Worm (Caenorhabditis elegans) whole organism, L1 larva: ENCODE results near the gene cebp-1.
A peak's percentile ranks its signal among the peaks of the same experiment; 100 is the strongest.

ENCODE experiments used
- C16A3.4 ChIP-seq: fragments of 150-350 bp; optimal IDR thresholded peaks from 2 replicates; lab custom pipeline; 2014; ENCODE audit warnings: missing biosample characterization, missing genetic modification characterization
- aha-1 ChIP-seq: fragments of 150-350 bp; optimal IDR thresholded peaks from 2 replicates; lab custom pipeline; 2014; ENCODE audit warnings: missing biosample characterization, missing genetic modification characterization
- blmp-1 ChIP-seq: fragments of 150-350 bp; optimal IDR thresholded peaks from 2 replicates; lab custom pipeline; 2014; ENCODE audit warnings: missing biosample characterization, missing genetic modification characterization
- ceh-82 ChIP-seq, 3 experiments: fragments of 150-350 bp in 1 of 3; sonication (generic microtip) in 2 of 3; optimal IDR thresholded peaks; 2 replicates each; lab custom pipeline; 2014 to 2017; ENCODE audit warnings: missing biosample characterization in 3 of 3, missing genetic modification characterization in 3 of 3
- efl-1 ChIP-seq, 4 experiments: fragments of 150-350 bp; optimal IDR thresholded peaks in 3 of 4; peaks in 1 of 4; 1 replicate in 1 of 4; 2 replicates in 3 of 4; lab custom pipeline; 2014; ENCODE audit warnings: missing biosample characterization in 2 of 4, missing genetic modification characterization in 2 of 4, missing genetic modification reagents in 2 of 4
- elt-2 ChIP-seq: sonication (generic microtip); optimal IDR thresholded peaks from 2 replicates; lab custom pipeline; 2016; ENCODE audit warnings: missing genetic modification characterization, mild to moderate bottlenecking, inconsistent platforms, missing compliant biosample characterization, missing genetic modification reagents
- elt-3 ChIP-seq, 6 experiments: fragments of 150-350 bp in 1 of 6; sonication (generic microtip); optimal IDR thresholded peaks; 2 replicates each; lab custom pipeline; 2017 to 2018; ENCODE audit warnings: missing biosample characterization in 6 of 6, missing genetic modification characterization in 6 of 6, inconsistent platforms in 1 of 6
- fkh-10 ChIP-seq: sonication (generic microtip); optimal IDR thresholded peaks from 2 replicates; lab custom pipeline; 2017; ENCODE audit warnings: missing biosample characterization, missing genetic modification reagents, missing genetic modification characterization
- irx-1 ChIP-seq: sonication (generic microtip); optimal IDR thresholded peaks from 2 replicates; lab custom pipeline; 2016; ENCODE audit warnings: missing genetic modification characterization, missing compliant biosample characterization
- jun-1 ChIP-seq: fragments of 150-350 bp; optimal IDR thresholded peaks from 2 replicates; lab custom pipeline; 2014; ENCODE audit warnings: missing biosample characterization, missing genetic modification reagents, missing genetic modification characterization
- lin-13 ChIP-seq: fragments of 150-350 bp; optimal IDR thresholded peaks from 2 replicates; lab custom pipeline; 2014; ENCODE audit warnings: missing biosample characterization, missing genetic modification reagents, missing genetic modification characterization
- lin-14 ChIP-seq: fragments of 200-800 bp; sonication (Bioruptor generic); optimal IDR thresholded peaks from 2 replicates; lab custom pipeline; 2018; ENCODE audit warnings: mild to moderate bottlenecking, missing genetic modification characterization, moderate library complexity, missing compliant biosample characterization
- lin-35 ChIP-seq, 2 experiments: fragments of 150-350 bp; optimal IDR thresholded peaks; 2 replicates each; lab custom pipeline; 2014; ENCODE audit warnings: missing biosample characterization in 2 of 2, missing genetic modification characterization in 2 of 2, missing genetic modification reagents in 2 of 2
- mdl-1 ChIP-seq, 2 experiments: fragments of 150-350 bp; optimal IDR thresholded peaks; 2 replicates each; lab custom pipeline; 2014 to 2017; ENCODE audit warnings: missing biosample characterization in 2 of 2, missing genetic modification characterization in 2 of 2, inconsistent platforms in 1 of 2
- mef-2 ChIP-seq: fragments of 150-350 bp; optimal IDR thresholded peaks from 2 replicates; lab custom pipeline; 2014; ENCODE audit warnings: missing biosample characterization, missing genetic modification characterization
- mep-1 ChIP-seq: fragments of 150-350 bp; optimal IDR thresholded peaks from 2 replicates; lab custom pipeline; 2014; ENCODE audit warnings: missing biosample characterization, missing genetic modification characterization
- nhr-12 ChIP-seq: sonication (generic microtip); optimal IDR thresholded peaks from 2 replicates; lab custom pipeline; 2017; ENCODE audit warnings: missing biosample characterization, missing genetic modification characterization
- nhr-19 ChIP-seq: fragments of 200-800 bp; sonication (Bioruptor generic); conservative IDR thresholded peaks from 2 replicates; pipeline ENCODE4 v1.3.6; 2022; ENCODE audit warnings: missing genetic modification characterization, missing compliant biosample characterization
- nhr-20 ChIP-seq: sonication (generic microtip); optimal IDR thresholded peaks from 2 replicates; lab custom pipeline; 2016; ENCODE audit warnings: mild to moderate bottlenecking, missing genetic modification characterization, missing compliant biosample characterization
- nhr-28 ChIP-seq: fragments of 150-350 bp; optimal IDR thresholded peaks from 2 replicates; lab custom pipeline; 2014; ENCODE audit warnings: missing biosample characterization, missing genetic modification characterization
- nhr-71 ChIP-seq: sonication (generic microtip); optimal IDR thresholded peaks from 2 replicates; lab custom pipeline; 2016; ENCODE audit warnings: mild to moderate bottlenecking, missing genetic modification characterization, moderate library complexity, missing compliant biosample characterization
- nhr-76 ChIP-seq: sonication (generic microtip); optimal IDR thresholded peaks from 2 replicates; lab custom pipeline; 2017; ENCODE audit warnings: missing biosample characterization, missing genetic modification characterization
- nhr-85 ChIP-seq: sonication (generic microtip); peaks from one replicate; lab custom pipeline; 2016; ENCODE audit warnings: missing genetic modification characterization, inconsistent platforms, missing compliant biosample characterization
- nhr-90 ChIP-seq: sonication (generic microtip); optimal IDR thresholded peaks from 2 replicates; lab custom pipeline; 2016; ENCODE audit warnings: mild to moderate bottlenecking, missing genetic modification characterization, missing compliant biosample characterization; ENCODE audit not compliant: poor library complexity
- pqm-1 ChIP-seq: sonication (generic microtip); optimal IDR thresholded peaks from 3 replicates; lab custom pipeline; 2017; ENCODE audit warnings: missing biosample characterization, missing genetic modification characterization
- skn-1 ChIP-seq: fragments of 150-350 bp; optimal IDR thresholded peaks from 2 replicates; lab custom pipeline; 2014; ENCODE audit warnings: missing biosample characterization, missing genetic modification characterization
- snu-23 ChIP-seq: sonication (generic microtip); optimal IDR thresholded peaks from 2 replicates; lab custom pipeline; 2016; ENCODE audit warnings: missing genetic modification characterization, missing compliant biosample characterization
- unc-30 ChIP-seq: sonication (generic microtip); optimal IDR thresholded peaks from 2 replicates; lab custom pipeline; 2017; ENCODE audit warnings: missing biosample characterization, missing genetic modification characterization
- unc-62 ChIP-seq: fragments of 150-350 bp; optimal IDR thresholded peaks from 2 replicates; lab custom pipeline; 2014; ENCODE audit warnings: missing biosample characterization, missing genetic modification reagents, missing genetic modification characterization
- zag-1 ChIP-seq: fragments of 150-350 bp; optimal IDR thresholded peaks from 2 replicates; lab custom pipeline; 2014; ENCODE audit warnings: missing biosample characterization, missing genetic modification characterization
- zip-4 ChIP-seq: fragments of 200-800 bp; sonication (Bioruptor generic); optimal IDR thresholded peaks from 2 replicates; lab custom pipeline; 2018; ENCODE audit warnings: mild to moderate bottlenecking, missing genetic modification characterization, moderate library complexity, missing compliant biosample characterization
- ztf-11 ChIP-seq, 2 experiments: sonication (generic microtip); optimal IDR thresholded peaks; 2 replicates each; lab custom pipeline; 2016 to 2017; ENCODE audit warnings: missing genetic modification characterization in 2 of 2, missing biosample characterization in 1 of 2, missing compliant biosample characterization in 1 of 2

The cebp-1 gene

DNA sequence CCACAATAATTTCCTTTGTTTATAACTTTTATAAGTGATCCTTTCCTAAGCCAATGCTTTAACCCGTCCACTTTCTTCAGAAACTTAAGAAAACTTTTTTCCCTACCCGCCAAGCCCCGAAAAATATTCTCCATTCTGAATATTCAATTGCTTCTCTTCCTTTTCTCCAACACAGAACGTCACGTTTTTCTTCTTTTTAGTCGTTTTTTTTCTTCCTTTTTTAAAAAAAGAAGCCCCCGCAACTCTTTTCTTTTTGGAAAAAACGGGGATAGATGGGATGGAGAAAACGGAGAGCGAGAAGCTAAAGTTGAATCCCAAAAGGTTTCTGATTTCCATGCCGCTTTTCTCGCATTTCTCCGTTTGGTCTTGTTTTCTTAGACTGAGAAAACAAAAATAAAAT lies 24.9 kb upstream of the cebp-1 start:
- no peak for TF ChIP-seq unc-30 (tag; lab: Kevin White, UChicago)
- peak; percentile 53 for TF ChIP-seq lin-14 (GFP tag; lab: Kevin White, UChicago)
- peak; percentile 16 for TF ChIP-seq skn-1 (tag; lab: Kevin White, UChicago)
- peak; percentile 52 for TF ChIP-seq fkh-10 (GFP tag; lab: Kevin White, UChicago)
- no peak for TF ChIP-seq efl-1 (optimal IDR thresholded peaks at IDR 0.05; lab: Kevin White, UChicago)
- TF ChIP-seq efl-1 (GFP tag; optimal IDR thresholded peaks at IDR 0.05 in 1 of 2; lab: Kevin White, UChicago) = peak in 1 of 2 experiments; percentile 42
- TF ChIP-seq ceh-82 (tag; optimal IDR thresholded peaks at IDR 0.05; lab: Kevin White, UChicago) = peak in 1 of 3 experiments; percentile 3
- TF ChIP-seq irx-1 (tag; lab: Kevin White, UChicago) = no peak

DNA sequence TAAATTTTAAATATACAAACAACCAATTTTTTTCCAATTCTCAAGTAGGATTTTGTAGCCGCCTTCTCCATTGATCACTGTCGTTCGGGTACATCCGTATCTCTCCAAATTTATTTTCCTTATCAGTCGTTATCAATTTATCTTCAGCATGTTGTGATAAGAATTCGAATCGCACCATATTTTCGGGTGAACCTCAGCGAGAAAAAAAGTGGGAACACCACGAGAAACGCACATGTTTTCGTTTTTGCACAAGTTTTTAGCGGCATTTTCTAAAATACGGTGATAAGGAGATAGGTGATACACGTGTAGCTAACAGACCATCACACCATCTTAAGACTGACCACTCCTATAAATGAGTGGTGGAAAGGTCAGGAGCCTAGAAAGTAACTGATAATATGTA lies 24.3 kb upstream of the cebp-1 start:
- TF ChIP-seq snu-23 (GFP tag; lab: Kevin White, UChicago) (peak; percentile 29), nhr-71 (tag; lab: Kevin White, UChicago) (peak; percentile 62), nhr-85 (tag; lab: Kevin White, UChicago) (peak; percentile 69), nhr-12 (no peak), fkh-10 (GFP tag; lab: Kevin White, UChicago) (no peak), elt-3 (tag; optimal IDR thresholded peaks at IDR 0.05; lab: Kevin White, UChicago) (peak; percentile 87 to 98 (median 94)), lin-14 (GFP tag; lab: Kevin White, UChicago) (peak; percentile 65), unc-62 (GFP tag; lab: Kevin White, UChicago) (no peak), mdl-1 (tag; optimal IDR thresholded peaks at IDR 0.05; lab: Kevin White, UChicago) (peak in 1 of 2 experiments; percentile 46), jun-1 (tag; lab: Kevin White, UChicago) (peak; percentile 53), efl-1 (optimal IDR thresholded peaks at IDR 0.05; lab: Kevin White, UChicago) (no peak), efl-1 (GFP tag; optimal IDR thresholded peaks at IDR 0.05 in 1 of 2; lab: Kevin White, UChicago) (peak in 1 of 2 experiments; percentile 34), lin-35 (GFP tag; optimal IDR thresholded peaks at IDR 0.05; lab: Kevin White, UChicago) (peak in 1 of 2 experiments; percentile 25), blmp-1 (peak; percentile 58), nhr-20 (peak; percentile 66), nhr-19 (GFP tag; lab: Robert Waterston, UW) (no peak), nhr-90 (tag; lab: Kevin White, UChicago) (peak; percentile 61), elt-2 (peak; percentile 97), mep-1 (tag; lab: Kevin White, UChicago) (peak; percentile 9)

DNA sequence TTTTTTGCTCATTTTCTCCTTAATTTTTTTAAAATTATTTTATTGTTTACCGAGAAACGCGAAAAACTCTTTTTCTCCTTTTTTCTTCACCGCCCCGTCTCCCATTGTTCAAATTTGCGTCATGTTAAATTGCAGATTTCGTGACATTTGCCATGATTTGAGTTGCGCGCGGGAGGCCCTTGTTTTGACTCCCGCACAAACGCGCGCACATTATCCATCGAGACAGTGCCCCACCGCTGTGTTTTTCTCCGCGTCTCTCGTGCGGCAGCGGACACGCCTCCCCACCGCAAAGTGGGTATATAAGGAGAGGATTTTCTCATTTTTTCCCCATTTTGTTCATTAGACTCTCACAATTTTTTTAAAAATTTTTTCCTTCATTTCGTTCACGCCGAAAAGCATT lies 22.3 kb upstream of the cebp-1 start:
- TF ChIP-seq nhr-85 (tag; lab: Kevin White, UChicago) (peak; percentile 8), efl-1 (optimal IDR thresholded peaks at IDR 0.05; lab: Kevin White, UChicago) (no peak), efl-1 (GFP tag; optimal IDR thresholded peaks at IDR 0.05 in 1 of 2; lab: Kevin White, UChicago) (peak in 1 of 2 experiments; percentile 49), nhr-76 (tag; lab: Kevin White, UChicago) (no peak), lin-13 (GFP tag; lab: Kevin White, UChicago) (no peak)

DNA sequence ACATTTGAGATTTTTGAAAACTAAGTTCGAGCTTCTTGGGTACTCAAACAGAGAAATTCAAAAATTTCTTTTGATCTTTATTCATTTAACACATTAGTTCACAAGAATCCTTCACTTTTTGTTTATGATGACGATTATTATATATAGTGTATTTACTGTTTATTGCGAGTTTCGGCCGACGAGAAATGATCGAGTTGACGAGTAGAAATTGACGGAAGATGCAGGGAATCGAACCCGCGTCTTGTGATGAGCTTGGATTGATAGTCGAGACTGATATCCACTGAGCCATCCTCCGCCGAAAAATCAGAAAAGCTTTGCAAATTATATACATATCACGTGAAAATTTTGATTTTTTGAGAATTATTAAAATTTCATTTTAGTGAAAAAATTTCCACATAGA lies 20.1 kb upstream of the cebp-1 start:
- TF ChIP-seq fkh-10 (GFP tag; lab: Kevin White, UChicago) (no peak), ztf-11 (tag; optimal IDR thresholded peaks at IDR 0.05; lab: Kevin White, UChicago) (no peak), aha-1 (tag; lab: Kevin White, UChicago) (no peak), mef-2 (tag; lab: Kevin White, UChicago) (no peak), zip-4 (no peak), nhr-28 (tag; lab: Kevin White, UChicago) (no peak), C16A3.4 (no peak)

DNA sequence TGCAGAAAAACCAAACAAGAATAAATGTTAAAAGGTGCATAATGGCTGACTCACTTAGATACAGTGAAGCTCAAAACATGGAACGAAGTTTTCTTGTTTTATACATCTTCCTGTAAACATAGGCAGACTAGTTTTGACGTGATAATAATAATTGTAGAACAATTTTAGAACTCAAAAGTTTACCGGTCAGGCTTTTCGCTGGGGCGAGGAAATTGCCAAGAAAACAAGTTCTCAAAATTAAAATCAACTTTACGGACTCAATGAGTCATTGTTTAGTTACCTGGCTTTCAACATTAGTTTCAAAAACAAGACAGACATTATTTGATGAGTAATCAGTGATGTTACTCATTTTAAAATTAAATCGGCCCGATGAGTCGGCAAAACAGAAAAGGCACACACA lies 19.2 kb upstream of the cebp-1 start, which contains the start of gene D1005.5:
Gene D1005.5, minus strand, starts transcription at position 101 of the 400 bp plus-strand sequence.
- TF ChIP-seq jun-1 (tag; lab: Kevin White, UChicago) = no peak
- TF ChIP-seq pqm-1 (tag; lab: Kevin White, UChicago) = no peak
- no peak for TF ChIP-seq zag-1 (tag; lab: Kevin White, UChicago)
- no peak for TF ChIP-seq efl-1 (optimal IDR thresholded peaks at IDR 0.05; lab: Kevin White, UChicago)
- TF ChIP-seq efl-1 (GFP tag; optimal IDR thresholded peaks at IDR 0.05 in 1 of 2; lab: Kevin White, UChicago) = peak in 1 of 2 experiments; percentile 46
